Worm (Caenorhabditis elegans) whole organism, L3 larva: ENCODE data around the gene max-1.

Experiments used
- R02D3.7 ChIP-seq: fragments of 150-350 bp; optimal IDR thresholded peaks from 2 replicates; lab custom pipeline; 2014; ENCODE audit warnings: missing biosample characterization, missing genetic modification characterization
- ZK546.5 ChIP-seq: sonication (generic microtip); optimal IDR thresholded peaks from 2 replicates; lab custom pipeline; 2017; ENCODE audit warnings: missing biosample characterization, missing genetic modification characterization
- aly-2 ChIP-seq: fragments of 150-350 bp; optimal IDR thresholded peaks from 2 replicates; lab custom pipeline; 2014; ENCODE audit warnings: missing biosample characterization, missing genetic modification characterization
- ama-1 ChIP-seq: fragments of 150-350 bp; optimal IDR thresholded peaks from 2 replicates; lab custom pipeline; 2018
- ceh-16 ChIP-seq: sonication (generic microtip); optimal IDR thresholded peaks from 2 replicates; lab custom pipeline; 2017; ENCODE audit warnings: missing biosample characterization, missing genetic modification characterization
- ceh-28 ChIP-seq: fragments of 150-350 bp; optimal IDR thresholded peaks from 2 replicates; lab custom pipeline; 2014; ENCODE audit warnings: missing biosample characterization, missing genetic modification reagents, missing genetic modification characterization
- ceh-82 ChIP-seq: fragments of 150-350 bp; optimal IDR thresholded peaks from 2 replicates; lab custom pipeline; 2014; ENCODE audit warnings: missing biosample characterization, missing genetic modification characterization
- ceh-9 ChIP-seq: sonication (generic microtip); optimal IDR thresholded peaks from 2 replicates; lab custom pipeline; 2018; ENCODE audit warnings: missing biosample characterization, missing genetic modification characterization
- egl-27 ChIP-seq: sonication (generic microtip); optimal IDR thresholded peaks from 4 replicates; lab custom pipeline; 2017; ENCODE audit warnings: missing biosample characterization, missing genetic modification reagents, missing genetic modification characterization
- egl-5 ChIP-seq: fragments of 150-350 bp; optimal IDR thresholded peaks from 2 replicates; lab custom pipeline; 2017; ENCODE audit warnings: missing biosample characterization, missing genetic modification reagents, missing genetic modification characterization, inconsistent platforms
- elt-1 ChIP-seq: fragments of 150-350 bp; optimal IDR thresholded peaks from 2 replicates; lab custom pipeline; 2014; ENCODE audit warnings: missing biosample characterization, missing genetic modification characterization
- elt-2 ChIP-seq: sonication (generic microtip); optimal IDR thresholded peaks from 2 replicates; lab custom pipeline; 2016; ENCODE audit warnings: missing genetic modification reagents, mild to moderate bottlenecking, missing genetic modification characterization, missing compliant biosample characterization
- elt-3 ChIP-seq, 3 experiments: fragments of 150-350 bp in 1 of 3; sonication (generic microtip) in 2 of 3; optimal IDR thresholded peaks; 2 replicates in 2 of 3; 4 replicates in 1 of 3; lab custom pipeline; 2014 to 2017; ENCODE audit warnings: missing biosample characterization in 3 of 3, missing genetic modification characterization in 3 of 3
- eor-1 ChIP-seq, 2 experiments: fragments of 150-350 bp; optimal IDR thresholded peaks; 2 replicates each; lab custom pipeline; 2014 to 2018; ENCODE audit warnings: missing biosample characterization in 2 of 2, missing genetic modification characterization in 2 of 2
- fkh-10 ChIP-seq: sonication (generic microtip); optimal IDR thresholded peaks from 2 replicates; lab custom pipeline; 2017; ENCODE audit warnings: missing biosample characterization, missing genetic modification reagents, missing genetic modification characterization
- fos-1 ChIP-seq: fragments of 150-350 bp; optimal IDR thresholded peaks from 2 replicates; lab custom pipeline; 2014; ENCODE audit warnings: missing biosample characterization, missing genetic modification characterization
- hmg-11 ChIP-seq: sonication (generic microtip); optimal IDR thresholded peaks from 2 replicates; lab custom pipeline; 2016; ENCODE audit warnings: missing genetic modification characterization, missing compliant biosample characterization
- jun-1 ChIP-seq: fragments of 150-350 bp; optimal IDR thresholded peaks from 2 replicates; lab custom pipeline; 2014; ENCODE audit warnings: missing biosample characterization, missing genetic modification reagents, missing genetic modification characterization
- lin-15B ChIP-seq: fragments of 150-350 bp; optimal IDR thresholded peaks from 2 replicates; lab custom pipeline; 2014; ENCODE audit warnings: missing biosample characterization, missing genetic modification characterization
- lin-39 ChIP-seq: fragments of 150-350 bp; optimal IDR thresholded peaks from 2 replicates; lab custom pipeline; 2018; ENCODE audit warnings: missing biosample characterization, missing genetic modification reagents, missing genetic modification characterization
- lsy-12 ChIP-seq: sonication (generic microtip); optimal IDR thresholded peaks from 2 replicates; lab custom pipeline; 2016; ENCODE audit warnings: mild to moderate bottlenecking, missing genetic modification characterization, missing compliant biosample characterization
- mdl-1 ChIP-seq: fragments of 150-350 bp; optimal IDR thresholded peaks from 2 replicates; lab custom pipeline; 2014; ENCODE audit warnings: missing biosample characterization, missing genetic modification characterization
- nfya-1 ChIP-seq: sonication (generic microtip); optimal IDR thresholded peaks from 2 replicates; lab custom pipeline; 2017; ENCODE audit warnings: missing genetic modification characterization, mild to moderate bottlenecking, missing compliant biosample characterization, antibody characterized with exemption, moderate library complexity; ENCODE audit not compliant: insufficient read depth
- nhr-11 ChIP-seq: fragments of 150-350 bp; optimal IDR thresholded peaks from 2 replicates; lab custom pipeline; 2014; ENCODE audit warnings: missing biosample characterization, missing genetic modification characterization
- nhr-12 ChIP-seq: fragments of 150-350 bp; optimal IDR thresholded peaks from 2 replicates; lab custom pipeline; 2014; ENCODE audit warnings: missing biosample characterization, missing genetic modification characterization
- nhr-23 ChIP-seq: fragments of 150-350 bp; optimal IDR thresholded peaks from 2 replicates; lab custom pipeline; 2014; ENCODE audit warnings: missing biosample characterization, missing genetic modification reagents, missing genetic modification characterization
- nhr-237 ChIP-seq: fragments of 150-350 bp; optimal IDR thresholded peaks from 2 replicates; lab custom pipeline; 2014; ENCODE audit warnings: missing biosample characterization, missing genetic modification characterization
- nhr-25 ChIP-seq: sonication (generic microtip); optimal IDR thresholded peaks from 2 replicates; lab custom pipeline; 2017; ENCODE audit warnings: missing biosample characterization, missing genetic modification characterization
- nhr-43 ChIP-seq: sonication (generic microtip); optimal IDR thresholded peaks from 2 replicates; lab custom pipeline; 2016; ENCODE audit warnings: mild to moderate bottlenecking, missing genetic modification characterization, missing compliant biosample characterization; ENCODE audit not compliant: poor library complexity, severe bottlenecking
- pha-4 ChIP-seq: fragments of 150-350 bp; optimal IDR thresholded peaks from 2 replicates; lab custom pipeline; 2014; ENCODE audit warnings: missing biosample characterization, missing genetic modification reagents, missing genetic modification characterization
- pqm-1 ChIP-seq: fragments of 150-350 bp; optimal IDR thresholded peaks from 2 replicates; lab custom pipeline; 2017; ENCODE audit warnings: missing biosample characterization, missing genetic modification characterization, inconsistent platforms
- sea-2 ChIP-seq: fragments of 150-350 bp; sonication (generic microtip); optimal IDR thresholded peaks from 4 replicates; lab custom pipeline; 2014; ENCODE audit warnings: missing biosample characterization, missing genetic modification reagents, missing genetic modification characterization
- snpc-4 ChIP-seq: fragments of 150-350 bp; optimal IDR thresholded peaks from 2 replicates; lab custom pipeline; 2014; ENCODE audit warnings: missing biosample characterization, missing genetic modification characterization
- tbx-2 ChIP-seq: sonication (generic microtip); optimal IDR thresholded peaks from 2 replicates; lab custom pipeline; 2016; ENCODE audit warnings: mild to moderate bottlenecking, missing genetic modification characterization, missing compliant biosample characterization
- unc-62 ChIP-seq: fragments of 150-350 bp; sonication (generic microtip); optimal IDR thresholded peaks from 4 replicates; lab custom pipeline; 2014; ENCODE audit warnings: missing biosample characterization, missing genetic modification reagents, missing genetic modification characterization
- zag-1 ChIP-seq: fragments of 150-350 bp; optimal IDR thresholded peaks from 2 replicates; lab custom pipeline; 2014; ENCODE audit warnings: missing biosample characterization, missing genetic modification characterization
- ztf-11 ChIP-seq: fragments of 150-350 bp; optimal IDR thresholded peaks from 2 replicates; lab custom pipeline; 2014; ENCODE audit warnings: missing biosample characterization, missing genetic modification characterization

max-1 gene

ce11 chrV:13105840-13106429, 14.1 kb downstream of the max-1 start:
- TF ChIP-seq egl-5 (tag; lab: Kevin White, UChicago) (peak; percentile 45), fos-1 (tag; lab: Kevin White, UChicago) (no peak)

ce11 chrV:13095654-13096053, 24.4 kb downstream of the max-1 start, which contains the start of gene C34B4.5:
TSS of gene C34B4.5 (plus strand) at chrV:13095954.
- TF ChIP-seq nfya-1 (tag; lab: Kevin White, UChicago) (no peak), fkh-10 (GFP tag; lab: Kevin White, UChicago) (no peak), lsy-12 (tag; lab: Kevin White, UChicago) (no peak)
- TF ChIP-seq, all 47 proteins: peak for 0

ce11 chrV:13092349-13092748, 27.7 kb downstream of the max-1 start, which contains the start of gene lurp-4:
TSS of gene lurp-4 (plus strand) at chrV:13092649.
- TF ChIP-seq jun-1, result no peak
- no peak for TF ChIP-seq eor-1 (tag; optimal IDR thresholded peaks at IDR 0.05; lab: Kevin White, UChicago)
- TF ChIP-seq R02D3.7 (tag; lab: Kevin White, UChicago), result no peak

- TF ChIP-seq elt-2 (tag; lab: Kevin White, UChicago), result peak; percentile 38
- TF ChIP-seq ceh-28 (tag; lab: Kevin White, UChicago), result peak; percentile 21
- TF ChIP-seq nhr-11 (tag; lab: Kevin White, UChicago), result no peak
- TF ChIP-seq ama-1, result peak; percentile 54
- TF ChIP-seq pha-4, result no peak
- no peak for TF ChIP-seq pqm-1
- TF ChIP-seq nhr-43 (tag; lab: Kevin White, UChicago), result peak; percentile 40
- TF ChIP-seq lsy-12 (tag; lab: Kevin White, UChicago), result peak; percentile 80
Observed at ce11 chrV:13090130-13090770, 29.8 kb downstream of the max-1 start, which contains the start of gene C34B4.4. TSS of gene C34B4.4 (plus strand) at chrV:13090405.

ce11 chrV:13088485-13088884, 31.5 kb downstream of the max-1 start:
- no peak for TF ChIP-seq lin-39 (tag; lab: Kevin White, UChicago)
- no peak for TF ChIP-seq nhr-11 (tag; lab: Kevin White, UChicago)
- peak; percentile 27 for TF ChIP-seq pha-4
- no peak for TF ChIP-seq ceh-28 (tag; lab: Kevin White, UChicago)
- TF ChIP-seq nhr-25 (tag; lab: Kevin White, UChicago), result no peak
- no peak for TF ChIP-seq pqm-1
- TF ChIP-seq ceh-9, result no peak
- TF ChIP-seq egl-27 (tag; lab: Kevin White, UChicago), result no peak
- TF ChIP-seq hmg-11 (tag; lab: Kevin White, UChicago), result no peak

- peak; percentile 87 for TF ChIP-seq lin-39 (tag; lab: Kevin White, UChicago)
- TF ChIP-seq jun-1, result no peak
- TF ChIP-seq snpc-4 (tag; lab: Kevin White, UChicago), result peak; percentile 61
- TF ChIP-seq ama-1, result peak; percentile 75
- peak; percentile 90 for TF ChIP-seq hmg-11 (tag; lab: Kevin White, UChicago)
- TF ChIP-seq lin-15B, result peak; percentile 48
- peak; percentile 71 for TF ChIP-seq pha-4
- peak; percentile 77 for TF ChIP-seq nfya-1 (tag; lab: Kevin White, UChicago)
- no peak for TF ChIP-seq ZK546.5 (tag; lab: Kevin White, UChicago)
- TF ChIP-seq nhr-12 (tag; lab: Kevin White, UChicago), result no peak
- TF ChIP-seq elt-2 (tag; lab: Kevin White, UChicago), result peak; percentile 67
- TF ChIP-seq tbx-2 (tag; lab: Kevin White, UChicago), result peak; percentile 23
- TF ChIP-seq ceh-28 (tag; lab: Kevin White, UChicago), result peak; percentile 24
- TF ChIP-seq nhr-43 (tag; lab: Kevin White, UChicago), result peak; percentile 46
- no peak for TF ChIP-seq sea-2 (GFP tag; lab: Kevin White, UChicago)
- TF ChIP-seq nhr-237 (tag; lab: Kevin White, UChicago), result no peak
- TF ChIP-seq mdl-1 (tag; lab: Kevin White, UChicago), result peak; percentile 25
- peak; percentile 48 for TF ChIP-seq R02D3.7 (tag; lab: Kevin White, UChicago)
- TF ChIP-seq ztf-11 (tag; lab: Kevin White, UChicago), result no peak
- no peak for TF ChIP-seq aly-2 (tag; lab: Kevin White, UChicago)
- TF ChIP-seq fos-1 (tag; lab: Kevin White, UChicago), result no peak
- TF ChIP-seq nhr-25 (tag; lab: Kevin White, UChicago), result peak; percentile 29
- TF ChIP-seq elt-1 (tag; lab: Kevin White, UChicago), result peak; percentile 4
- TF ChIP-seq egl-5 (tag; lab: Kevin White, UChicago), result peak; percentile 3
- TF ChIP-seq zag-1, result no peak
- TF ChIP-seq lsy-12 (tag; lab: Kevin White, UChicago), result peak; percentile 26
- TF ChIP-seq nhr-23 (tag; lab: Kevin White, UChicago), result peak; percentile 17
- no peak for TF ChIP-seq elt-3 (tag; optimal IDR thresholded peaks at IDR 0.05; lab: Kevin White, UChicago)
- TF ChIP-seq ceh-16 (tag; lab: Kevin White, UChicago), result no peak
- TF ChIP-seq pqm-1, result peak; percentile 37
- peak; percentile 93 for TF ChIP-seq unc-62
- TF ChIP-seq ceh-82 (tag; lab: Kevin White, UChicago), result peak; percentile 2
Observed at ce11 chrV:13085917-13086552, 34.0 kb downstream of the max-1 start.
